Fruit fly (Drosophila melanogaster) whole organism, embryonic: ENCODE measurements around the gene Abl.
A peak's percentile ranks its signal among the peaks of the same experiment; 100 is the strongest.

ENCODE experiments used
- ATbp ChIP-seq: fragments of 200-800 bp; sonication (Bioruptor generic); optimal IDR thresholded peaks from 2 replicates; lab custom pipeline; 2017; ENCODE audit warnings: missing biosample characterization, mild to moderate bottlenecking, missing genetic modification characterization, missing genetic modification reagents
- Abd-B ChIP-seq: fragments of 200-800 bp; sonication (Bioruptor generic); optimal IDR thresholded peaks from 2 replicates; lab custom pipeline; 2018; ENCODE audit warnings: missing biosample characterization, mild to moderate bottlenecking, missing genetic modification characterization, moderate library complexity
- Asciz ChIP-seq: fragments of 200-800 bp; sonication (Bioruptor generic); optimal IDR thresholded peaks from 2 replicates; lab custom pipeline; 2017; ENCODE audit warnings: missing biosample characterization, mild to moderate bottlenecking, missing genetic modification characterization, missing genetic modification reagents
- CG1233 ChIP-seq: fragments of 200-800 bp; sonication (Bioruptor generic); optimal IDR thresholded peaks from 4 replicates; lab custom pipeline; 2018; ENCODE audit warnings: missing biosample characterization, mild to moderate bottlenecking, missing genetic modification characterization
- CG12659 ChIP-seq: fragments of 200-800 bp; sonication (Bioruptor generic); optimal IDR thresholded peaks from 3 replicates; lab custom pipeline; 2017; ENCODE audit warnings: mild to moderate bottlenecking, missing biosample characterization, missing genetic modification reagents, missing genetic modification characterization
- CG14014 ChIP-seq: fragments of 200-800 bp; sonication (Bioruptor generic); IDR thresholded peaks from 2 replicates; pipeline ENCODE4 v1.3.6; 2022; ENCODE audit warnings: missing biosample characterization, missing genetic modification characterization
- CG17612 ChIP-seq: fragments of 200-800 bp; sonication (Bioruptor generic); IDR thresholded peaks from 2 replicates; pipeline ENCODE4 v1.3.6; 2022; ENCODE audit warnings: missing biosample characterization, missing genetic modification characterization
- CG1792 ChIP-seq: fragments of 200-800 bp; sonication (Bioruptor generic); optimal IDR thresholded peaks from 2 replicates; lab custom pipeline; 2016; ENCODE audit warnings: missing biosample characterization, missing genetic modification characterization
- CG18599 ChIP-seq: fragments of 200-800 bp; sonication (Bioruptor generic); optimal IDR thresholded peaks from 3 replicates; lab custom pipeline; 2017; ENCODE audit warnings: missing biosample characterization, missing genetic modification characterization, mild to moderate bottlenecking, moderate library complexity, missing genetic modification reagents
- CG3065 ChIP-seq: fragments of 200-800 bp; sonication (Bioruptor generic); optimal IDR thresholded peaks from 2 replicates; lab custom pipeline; 2016; ENCODE audit warnings: missing biosample characterization, missing genetic modification characterization
- CG31441 ChIP-seq: fragments of 200-800 bp; sonication (Bioruptor generic); IDR thresholded peaks from 2 replicates; pipeline ENCODE4 v1.3.6; 2022; ENCODE audit warnings: missing biosample characterization, missing genetic modification characterization
- CG3281 ChIP-seq: fragments of 200-800 bp; sonication (Bioruptor generic); optimal IDR thresholded peaks from 3 replicates; lab custom pipeline; 2017; ENCODE audit warnings: missing biosample characterization, mild to moderate bottlenecking, missing genetic modification characterization
- CG4820 ChIP-seq: fragments of 200-800 bp; sonication (Bioruptor generic); optimal IDR thresholded peaks from 3 replicates; lab custom pipeline; 2016; ENCODE audit warnings: missing biosample characterization, missing genetic modification characterization
- CG8359 ChIP-seq: fragments of 200-800 bp; sonication (Bioruptor generic); optimal IDR thresholded peaks from 2 replicates; lab custom pipeline; 2017; ENCODE audit warnings: missing biosample characterization, mild to moderate bottlenecking, missing genetic modification characterization, borderline replicate concordance
- CG9797 ChIP-seq: fragments of 200-800 bp; sonication (Bioruptor generic); optimal IDR thresholded peaks from 3 replicates; lab custom pipeline; 2018; ENCODE audit warnings: missing biosample characterization, mild to moderate bottlenecking, missing genetic modification characterization
- CTCF ChIP-seq: fragments of 200-800 bp; sonication (Bioruptor generic); optimal IDR thresholded peaks from 2 replicates; lab custom pipeline; 2017; ENCODE audit warnings: missing biosample characterization, mild to moderate bottlenecking, missing genetic modification characterization, moderate library complexity
- Dad ChIP-seq: fragments of 200-800 bp; sonication (Bioruptor generic); optimal IDR thresholded peaks from 3 replicates; lab custom pipeline; 2016; ENCODE audit warnings: missing biosample characterization, missing genetic modification characterization
- Dek ChIP-seq: fragments of 200-800 bp; sonication (Bioruptor generic); optimal IDR thresholded peaks from 3 replicates; lab custom pipeline; 2019; ENCODE audit warnings: missing biosample characterization, mild to moderate bottlenecking, missing genetic modification characterization, moderate library complexity
- Dip2 ChIP-seq: fragments of 200-800 bp; sonication (Bioruptor generic); IDR thresholded peaks from 2 replicates; pipeline ENCODE4 v1.3.6; 2022; ENCODE audit warnings: missing biosample characterization, missing genetic modification characterization
- HLH4C ChIP-seq: fragments of 200-800 bp; sonication (Bioruptor generic); IDR thresholded peaks from 3 replicates; pipeline ENCODE4 v1.3.6; 2022; ENCODE audit warnings: missing biosample characterization, missing genetic modification characterization; ENCODE audit not compliant: partially characterized antibody
- Hsf ChIP-seq: fragments of 200-800 bp; sonication (Bioruptor generic); optimal IDR thresholded peaks from 3 replicates; lab custom pipeline; 2016; ENCODE audit warnings: missing biosample characterization, missing genetic modification characterization
- Vsx1 ChIP-seq: fragments of 200-800 bp; sonication (Bioruptor generic); optimal IDR thresholded peaks from 2 replicates; lab custom pipeline; 2017; ENCODE audit warnings: missing biosample characterization, mild to moderate bottlenecking, missing genetic modification characterization, missing genetic modification reagents
- abd-A ChIP-seq: fragments of 200-800 bp; sonication (Bioruptor generic); optimal IDR thresholded peaks from 3 replicates; lab custom pipeline; 2019; ENCODE audit warnings: missing biosample characterization, mild to moderate bottlenecking, missing genetic modification characterization, moderate library complexity
- ac ChIP-seq: fragments of 200-800 bp; sonication (Bioruptor generic); optimal IDR thresholded peaks from 3 replicates; lab custom pipeline; 2017; ENCODE audit warnings: missing biosample characterization, mild to moderate bottlenecking, missing genetic modification characterization
- al ChIP-seq: fragments of 200-800 bp; sonication (Bioruptor generic); IDR thresholded peaks from 2 replicates; pipeline ENCODE4 v1.3.6; 2022; ENCODE audit warnings: missing biosample characterization, missing genetic modification characterization
- amos ChIP-seq: fragments of 200-800 bp; sonication (Bioruptor generic); IDR thresholded peaks from 2 replicates; pipeline ENCODE4 v1.3.6; 2022; ENCODE audit warnings: missing biosample characterization, missing genetic modification characterization; ENCODE audit not compliant: partially characterized antibody
- ap ChIP-seq: fragments of 200-800 bp; sonication (Bioruptor generic); IDR thresholded peaks from 2 replicates; pipeline ENCODE4 v1.3.6; 2022; ENCODE audit warnings: missing biosample characterization, missing genetic modification characterization
- az2 ChIP-seq: fragments of 200-800 bp; sonication (Bioruptor generic); optimal IDR thresholded peaks from 3 replicates; lab custom pipeline; 2016; ENCODE audit warnings: missing biosample characterization, missing genetic modification characterization
- emc ChIP-seq: fragments of 200-800 bp; sonication (Bioruptor generic); optimal IDR thresholded peaks from 2 replicates; lab custom pipeline; 2016; ENCODE audit warnings: missing biosample characterization, missing genetic modification characterization
- esg ChIP-seq: fragments of 200-800 bp; sonication (Bioruptor generic); conservative IDR thresholded peaks from 2 replicates; pipeline ENCODE4 v1.3.6; 2022; ENCODE audit warnings: missing biosample characterization, missing genetic modification characterization
- fd102C ChIP-seq: fragments of 200-800 bp; sonication (Bioruptor generic); optimal IDR thresholded peaks from 2 replicates; lab custom pipeline; 2018; ENCODE audit warnings: missing biosample characterization, mild to moderate bottlenecking, missing genetic modification characterization, moderate library complexity
- fd64A ChIP-seq: fragments of 200-800 bp; sonication (Bioruptor generic); optimal IDR thresholded peaks from 3 replicates; lab custom pipeline; 2018; ENCODE audit warnings: missing biosample characterization, mild to moderate bottlenecking, missing genetic modification characterization
- grn ChIP-seq: fragments of 200-800 bp; sonication (Bioruptor generic); optimal IDR thresholded peaks from 3 replicates; lab custom pipeline; 2017; ENCODE audit warnings: missing biosample characterization, missing genetic modification characterization
- jigr1 ChIP-seq: fragments of 200-800 bp; sonication (Bioruptor generic); IDR thresholded peaks from 3 replicates; pipeline ENCODE4 v1.3.6; 2022; ENCODE audit warnings: missing biosample characterization, missing genetic modification characterization
- ken ChIP-seq: fragments of 200-800 bp; sonication (Bioruptor generic); IDR thresholded peaks from 3 replicates; pipeline ENCODE4 v1.3.6; 2022; ENCODE audit warnings: missing biosample characterization, missing genetic modification characterization
- mirr ChIP-seq: fragments of 200-800 bp; sonication (Bioruptor generic); optimal IDR thresholded peaks from 3 replicates; lab custom pipeline; 2018; ENCODE audit warnings: missing biosample characterization, mild to moderate bottlenecking, missing genetic modification characterization
- nau ChIP-seq: fragments of 200-800 bp; sonication (Bioruptor generic); optimal IDR thresholded peaks from 3 replicates; lab custom pipeline; 2017; ENCODE audit warnings: missing biosample characterization, mild to moderate bottlenecking, missing genetic modification characterization, missing genetic modification reagents
- odd ChIP-seq: fragments of 200-800 bp; sonication (Bioruptor generic); optimal IDR thresholded peaks from 2 replicates; lab custom pipeline; 2017; ENCODE audit warnings: missing biosample characterization, mild to moderate bottlenecking, missing genetic modification characterization
- rib ChIP-seq: fragments of 200-800 bp; sonication (Bioruptor generic); IDR thresholded peaks from 2 replicates; pipeline ENCODE4 v1.3.6; 2022; ENCODE audit warnings: missing biosample characterization, missing genetic modification characterization
- sens ChIP-seq: fragments of 200-800 bp; sonication (Bioruptor generic); peaks from one replicate; lab custom pipeline; 2016; ENCODE audit warnings: missing biosample characterization, missing genetic modification characterization
- sisA ChIP-seq: fragments of 200-800 bp; sonication (Bioruptor generic); IDR thresholded peaks from 2 replicates; pipeline ENCODE4 v1.3.6; 2022; ENCODE audit warnings: missing biosample characterization, missing genetic modification characterization
- sna ChIP-seq: fragments of 200-800 bp; sonication (Bioruptor generic); IDR thresholded peaks from 2 replicates; pipeline ENCODE4 v1.3.6; 2022; ENCODE audit warnings: missing biosample characterization, missing genetic modification characterization; ENCODE audit not compliant: partially characterized antibody
- stc ChIP-seq: fragments of 200-800 bp; sonication (Bioruptor generic); IDR thresholded peaks from 2 replicates; pipeline ENCODE4 v1.3.6; 2022; ENCODE audit warnings: missing biosample characterization, missing genetic modification characterization
- tap ChIP-seq: fragments of 200-800 bp; optimal IDR thresholded peaks from 3 replicates; lab custom pipeline; 2019; ENCODE audit warnings: missing biosample characterization, mild to moderate bottlenecking, missing genetic modification characterization, moderate library complexity
- tin ChIP-seq: fragments of 200-800 bp; sonication (Bioruptor generic); optimal IDR thresholded peaks from 3 replicates; lab custom pipeline; 2016; ENCODE audit warnings: missing biosample characterization, missing genetic modification characterization
- ttk ChIP-seq: fragments of 200-800 bp; sonication (Bioruptor generic); IDR thresholded peaks from 2 replicates; pipeline ENCODE4 v2.1.2; 2022; ENCODE audit warnings: missing biosample characterization, missing genetic modification characterization
- unc-4 ChIP-seq: fragments of 200-800 bp; sonication (Bioruptor generic); IDR thresholded peaks from 2 replicates; pipeline ENCODE4 v1.3.6; 2022; ENCODE audit warnings: missing biosample characterization, missing genetic modification characterization; ENCODE audit not compliant: partially characterized antibody
- wor ChIP-seq: fragments of 200-800 bp; sonication (Bioruptor generic); IDR thresholded peaks from 2 replicates; pipeline ENCODE4 v1.3.6; 2022; ENCODE audit warnings: missing biosample characterization, missing genetic modification characterization
- zen ChIP-seq: fragments of 200-800 bp; sonication (Bioruptor generic); optimal IDR thresholded peaks from 3 replicates; lab custom pipeline; 2018; ENCODE audit warnings: missing biosample characterization, mild to moderate bottlenecking, missing genetic modification characterization, moderate library complexity
- zen2 ChIP-seq: fragments of 200-800 bp; sonication (Bioruptor generic); IDR thresholded peaks from 3 replicates; pipeline ENCODE4 v1.3.6; 2022; ENCODE audit warnings: missing biosample characterization, missing genetic modification characterization; ENCODE audit not compliant: partially characterized antibody
- zf30C ChIP-seq: fragments of 200-800 bp; sonication (Bioruptor generic); optimal IDR thresholded peaks from 3 replicates; lab custom pipeline; 2018; ENCODE audit warnings: missing biosample characterization, mild to moderate bottlenecking, missing genetic modification characterization

The Abl gene

dm6 chr3L:16567495-16567894 is 80.2 kb downstream of the Abl start (continued):
- peak; percentile 33 for TF ChIP-seq CG12659 (GFP tag; lab: Kevin White, UChicago)
- peak; percentile 71 for TF ChIP-seq Asciz (GFP tag; lab: Kevin White, UChicago)
- peak; percentile 57 for TF ChIP-seq zen (tag; lab: Kevin White, UChicago)
- TF ChIP-seq CG3065 (GFP tag; lab: Kevin White, UChicago), result peak; percentile 38
- no peak for TF ChIP-seq Dad (GFP tag; lab: Kevin White, UChicago)
- no peak for TF ChIP-seq emc (GFP tag; lab: Kevin White, UChicago)
- TF ChIP-seq fd102C, result no peak
- peak; percentile 80 for TF ChIP-seq tap (tag; lab: Kevin White, UChicago)
- TF ChIP-seq CG3281 (GFP tag; lab: Kevin White, UChicago), result peak; percentile 15
- no peak for TF ChIP-seq grn (GFP tag; lab: Kevin White, UChicago)
- TF ChIP-seq stc (GFP tag; lab: Robert Waterston, UW), result peak; percentile 56
- peak; percentile 65 for TF ChIP-seq sens
- no peak for TF ChIP-seq Dip2
- peak; percentile 48 for TF ChIP-seq odd
- TF ChIP-seq HLH4C (GFP tag; lab: Robert Waterston, UW), result no peak
- TF ChIP-seq sna (GFP tag; lab: Robert Waterston, UW), result no peak
- TF ChIP-seq al (GFP tag; lab: Robert Waterston, UW), result no peak
- no peak for TF ChIP-seq Dek (tag; lab: Kevin White, UChicago)
- no peak for TF ChIP-seq CG1792 (GFP tag; lab: Kevin White, UChicago)
- no peak for TF ChIP-seq jigr1 (GFP tag; lab: Robert Waterston, UW)
- TF ChIP-seq zen2 (GFP tag; lab: Robert Waterston, UW), result no peak
- TF ChIP-seq mirr (GFP tag; lab: Kevin White, UChicago), result no peak
- TF ChIP-seq amos (GFP tag; lab: Robert Waterston, UW), result no peak
- TF ChIP-seq Hsf (GFP tag; lab: Kevin White, UChicago), result peak; percentile 25
- 0 out of 2 replicates have a peak, but pooled peaks have one; percentile 22 for TF ChIP-seq ap (GFP tag; lab: Robert Waterston, UW)
- no peak for TF ChIP-seq CTCF (GFP tag; lab: Kevin White, UChicago)
- TF ChIP-seq nau, result peak; percentile 43
- TF ChIP-seq Abd-B (GFP tag; lab: Kevin White, UChicago), result peak; percentile 57
- TF ChIP-seq CG31441 (GFP tag; lab: Robert Waterston, UW), result peak; percentile 75
- no peak for TF ChIP-seq CG8359 (GFP tag; lab: Kevin White, UChicago)
- TF ChIP-seq sisA (GFP tag; lab: Robert Waterston, UW), result peak; percentile 33
- TF ChIP-seq CG18599 (GFP tag; lab: Kevin White, UChicago), result peak; percentile 35
- TF ChIP-seq ken (GFP tag; lab: Robert Waterston, UW), result 0 out of 3 replicates have a peak, but pooled peaks have one; percentile 58
- TF ChIP-seq ttk (GFP tag; lab: Robert Waterston, UW), result 0 out of 2 replicates have a peak, but pooled peaks have one; percentile 38
- 0 out of 2 replicates have a peak, but pooled peaks have one; percentile 34 for TF ChIP-seq esg (GFP tag; lab: Robert Waterston, UW)
- TF ChIP-seq zf30C (GFP tag; lab: Kevin White, UChicago), result peak; percentile 60
- TF ChIP-seq Vsx1 (GFP tag; lab: Kevin White, UChicago), result peak; percentile 21
- no peak for TF ChIP-seq CG9797
- peak; percentile 48 for TF ChIP-seq CG4820 (GFP tag; lab: Kevin White, UChicago)
- peak; percentile 44 for TF ChIP-seq tin
- no peak for TF ChIP-seq abd-A (tag; lab: Kevin White, UChicago)
- no peak for TF ChIP-seq CG17612 (GFP tag; lab: Robert Waterston, UW)
- peak; percentile 20 for TF ChIP-seq CG1233 (GFP tag; lab: Kevin White, UChicago)
- TF ChIP-seq ac (GFP tag; lab: Kevin White, UChicago), result no peak
- no peak for TF ChIP-seq rib
- no peak for TF ChIP-seq unc-4 (GFP tag; lab: Robert Waterston, UW)
- TF ChIP-seq fd64A (GFP tag; lab: Kevin White, UChicago), result peak; percentile 77
- TF ChIP-seq az2 (GFP tag; lab: Kevin White, UChicago), result peak; percentile 59
- TF ChIP-seq wor (GFP tag; lab: Robert Waterston, UW), result peak; percentile 39; the same call in 1 of the 2 replicates
- peak; percentile 69 for TF ChIP-seq ATbp
- TF ChIP-seq CG14014 (GFP tag; lab: Robert Waterston, UW), result 0 out of 2 replicates have a peak, but pooled peaks have one; percentile 39
